Worm (Caenorhabditis elegans): ENCODE measurements around the gene aakg-5.

The aakg-5 gene

DNA sequence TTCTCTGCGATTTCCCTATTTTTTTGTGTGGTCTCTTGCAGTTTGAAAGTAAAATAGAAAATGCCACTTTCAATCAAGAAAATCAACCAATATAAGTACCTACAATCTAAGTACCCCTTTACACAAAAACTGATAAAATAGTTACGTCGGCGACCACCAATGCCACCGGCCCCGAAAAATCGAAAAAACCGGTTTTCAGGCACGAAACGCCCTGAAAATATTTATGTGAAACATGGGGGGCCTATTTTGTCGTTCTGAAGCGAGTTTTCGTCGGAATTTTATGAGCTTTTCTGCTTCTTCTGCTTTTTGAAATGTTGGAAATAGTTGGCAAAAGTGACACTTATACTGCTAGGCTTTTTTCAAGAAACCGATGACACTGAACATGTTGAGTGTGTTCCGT, 13.7 kb upstream of the aakg-5 start:
- no peak for TF ChIP-seq unc-62 (GFP tag; optimal IDR thresholded peaks at IDR 0.05)

DNA sequence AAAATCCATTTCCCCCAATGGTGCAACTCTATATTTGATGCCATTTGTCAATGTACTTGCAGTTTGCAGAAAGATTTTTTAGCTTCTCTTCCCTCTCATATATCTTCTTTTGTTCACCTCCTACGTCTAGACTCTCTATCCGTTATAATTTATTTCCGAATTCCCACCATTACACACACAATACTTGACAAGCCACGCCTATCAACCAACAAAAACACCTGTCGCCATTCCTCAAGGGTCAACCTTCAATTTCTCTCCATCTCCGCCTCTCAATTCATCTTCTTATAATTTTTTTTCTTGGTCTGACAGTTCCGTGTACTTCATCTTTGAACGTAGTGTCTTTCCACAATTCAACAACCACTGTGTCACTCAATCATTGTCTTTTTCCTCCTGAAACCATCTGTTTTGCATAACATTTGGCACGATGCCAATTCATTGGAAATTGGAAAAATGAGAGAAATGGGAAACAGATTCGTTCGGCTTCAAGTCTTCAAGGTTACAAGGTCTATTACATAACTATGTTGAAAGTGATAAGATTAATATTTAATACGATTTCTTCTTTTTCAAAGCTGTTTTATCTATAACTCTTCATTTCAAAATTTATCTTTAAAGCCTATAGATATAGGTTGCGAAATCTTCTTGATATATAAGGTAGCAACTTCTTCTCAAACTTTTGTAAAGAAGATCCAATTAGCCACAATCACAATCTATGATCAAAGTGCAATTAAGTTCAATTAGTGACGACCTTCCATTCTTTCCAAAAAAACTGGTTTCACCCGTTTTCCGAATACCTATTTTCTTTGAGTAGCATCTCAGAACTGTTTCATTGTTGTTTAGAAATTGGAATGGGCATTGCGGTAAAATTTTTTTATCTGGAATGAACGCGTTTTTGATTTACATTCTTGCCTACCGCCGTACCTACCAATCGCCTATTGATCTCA, 12.0 kb upstream of the aakg-5 start:
- no peak for TF ChIP-seq unc-62 (GFP tag; optimal IDR thresholded peaks at IDR 0.05)

DNA sequence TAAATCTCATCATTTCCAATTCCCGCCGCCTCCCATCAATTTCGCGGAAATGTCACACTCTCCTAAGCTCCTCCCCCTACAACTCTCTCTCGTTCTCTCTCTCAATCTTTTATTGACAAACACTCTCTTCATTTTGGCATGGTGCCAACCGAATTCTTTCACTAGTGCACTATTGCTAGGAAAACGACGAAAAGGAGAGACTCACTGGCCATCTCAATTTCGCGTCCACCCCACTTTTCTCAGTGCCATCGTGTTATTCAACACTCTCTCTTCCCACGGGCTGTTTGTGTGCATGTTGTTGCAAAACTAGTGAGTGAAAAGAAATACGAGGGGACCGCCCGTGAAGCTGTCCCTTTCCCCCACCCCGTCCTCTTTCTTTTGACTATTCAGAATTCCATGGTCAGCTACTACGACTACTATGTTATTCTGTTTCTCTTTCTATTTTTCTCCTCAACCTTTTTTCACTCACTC, 10.0 kb upstream of the aakg-5 start:
- no peak for TF ChIP-seq unc-62 (GFP tag; optimal IDR thresholded peaks at IDR 0.05)

DNA sequence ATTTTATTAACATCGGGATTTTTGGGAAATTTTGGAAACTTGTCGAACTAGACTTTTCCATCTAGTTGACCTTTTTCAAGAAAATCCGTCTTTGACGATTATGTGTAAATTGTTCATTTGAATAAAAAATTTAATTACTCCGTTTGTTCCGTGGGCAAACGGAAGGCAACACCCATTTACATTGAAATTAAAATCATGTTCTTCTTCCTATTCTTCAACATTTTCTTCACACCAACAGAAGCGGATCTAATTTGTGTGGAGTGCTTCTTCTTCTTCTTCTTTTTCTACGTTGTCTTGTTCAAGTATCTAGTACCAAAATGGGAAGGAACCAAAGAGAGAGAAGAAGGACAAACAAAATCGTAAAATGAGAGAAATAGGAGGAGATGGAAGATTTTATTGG, 7.5 kb upstream of the aakg-5 start:
- TF ChIP-seq unc-62 (GFP tag; optimal IDR thresholded peaks at IDR 0.05) = no peak

DNA sequence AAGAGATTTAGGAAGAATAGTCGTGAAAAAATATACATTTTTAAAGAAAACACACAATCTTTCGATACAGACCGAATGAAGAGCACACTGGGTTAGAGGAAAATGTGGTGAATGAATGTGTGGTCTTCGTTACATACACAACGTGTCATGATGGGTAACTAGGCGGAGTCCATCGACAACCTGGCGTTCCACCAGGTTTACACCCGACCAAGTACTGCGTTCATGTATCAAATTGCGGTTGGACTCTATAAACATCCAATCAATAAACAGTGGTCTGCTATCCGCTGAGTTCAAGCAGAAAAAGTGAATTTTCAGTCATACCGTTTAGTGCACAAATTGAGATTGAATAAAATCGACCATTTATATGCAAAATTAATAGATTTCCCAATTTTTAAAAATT, 6.8 kb upstream of the aakg-5 start, which contains the start of gene sdz-38:
Gene sdz-38, minus strand, starts transcription at position 101 of the 400 bp plus-strand sequence.
- TF ChIP-seq unc-62 (GFP tag; optimal IDR thresholded peaks at IDR 0.05) = no peak

DNA sequence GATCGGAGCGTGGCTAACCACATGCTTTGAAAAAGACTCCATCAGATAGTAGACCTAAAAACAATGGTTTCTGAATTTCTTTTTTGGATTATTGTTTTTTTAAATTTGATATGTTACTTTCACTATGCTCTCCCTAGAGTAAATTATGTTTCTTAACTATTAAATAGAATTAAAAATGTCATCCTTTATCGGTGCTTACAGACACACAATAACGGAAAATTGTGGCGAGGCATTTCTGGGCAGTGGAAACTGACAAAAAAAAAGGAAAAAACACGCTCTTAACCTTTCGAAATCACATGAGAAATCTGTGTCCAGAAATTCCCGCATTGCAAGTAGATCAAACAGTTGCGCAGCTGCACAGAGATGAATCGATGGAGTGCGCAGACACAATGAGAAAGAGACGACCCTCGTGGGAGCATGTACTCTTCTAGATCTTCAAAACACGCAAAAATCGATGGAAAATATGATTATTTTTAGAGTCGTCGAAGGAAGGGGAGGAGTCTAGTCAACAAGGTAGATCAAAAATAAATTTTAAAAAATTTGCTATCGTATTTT, 5.2 kb upstream of the aakg-5 start, which contains the start of gene ZK892.6:
Gene ZK892.6, minus strand, starts transcription at position 51 of the 555 bp plus-strand sequence.
- no peak for TF ChIP-seq unc-62 (GFP tag; optimal IDR thresholded peaks at IDR 0.05)

DNA sequence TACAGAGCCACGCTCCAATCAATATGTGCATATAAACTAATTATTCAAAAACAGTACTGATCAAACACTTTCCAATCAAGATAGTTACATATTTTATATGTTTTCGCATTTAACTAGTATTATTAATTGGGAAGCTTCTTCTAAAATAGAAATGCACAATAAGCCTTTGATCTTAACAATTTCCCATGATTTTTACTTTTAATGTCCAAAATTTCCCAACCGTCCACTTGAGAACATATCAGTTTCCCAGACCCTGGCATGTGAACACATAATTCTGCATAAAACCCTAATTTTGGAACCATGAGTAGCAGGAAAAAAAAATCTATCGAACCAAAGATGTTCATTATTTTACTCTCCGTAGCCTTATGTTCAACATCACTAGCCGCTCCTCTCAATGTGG, 1.5 kb upstream of the aakg-5 start, which contains the start of gene R53.8:
Gene R53.8, plus strand, starts transcription at position 301 of the 400 bp plus-strand sequence.
- TF ChIP-seq unc-62 (GFP tag; optimal IDR thresholded peaks at IDR 0.05) = no peak

DNA sequence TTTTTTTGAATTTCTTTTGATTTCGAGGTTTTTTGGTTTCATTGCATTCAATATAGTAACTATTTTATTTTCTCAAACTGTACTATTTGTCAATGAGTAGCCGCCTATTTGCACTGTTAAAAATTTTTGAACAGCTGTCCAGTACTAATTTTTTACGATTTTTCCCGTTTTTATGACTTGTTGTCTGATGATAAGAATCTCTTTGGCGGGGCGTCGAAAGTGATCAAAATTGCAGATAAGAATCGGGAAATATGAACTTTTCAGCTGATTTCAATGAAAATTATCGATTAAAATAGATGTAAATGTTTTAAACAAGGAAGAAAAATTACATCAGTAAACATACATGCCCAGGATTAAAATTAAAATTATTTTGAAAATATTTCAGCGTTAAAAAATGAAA, 715 bp downstream of the aakg-5 start:
- no peak for TF ChIP-seq unc-62 (GFP tag; optimal IDR thresholded peaks at IDR 0.05)

DNA sequence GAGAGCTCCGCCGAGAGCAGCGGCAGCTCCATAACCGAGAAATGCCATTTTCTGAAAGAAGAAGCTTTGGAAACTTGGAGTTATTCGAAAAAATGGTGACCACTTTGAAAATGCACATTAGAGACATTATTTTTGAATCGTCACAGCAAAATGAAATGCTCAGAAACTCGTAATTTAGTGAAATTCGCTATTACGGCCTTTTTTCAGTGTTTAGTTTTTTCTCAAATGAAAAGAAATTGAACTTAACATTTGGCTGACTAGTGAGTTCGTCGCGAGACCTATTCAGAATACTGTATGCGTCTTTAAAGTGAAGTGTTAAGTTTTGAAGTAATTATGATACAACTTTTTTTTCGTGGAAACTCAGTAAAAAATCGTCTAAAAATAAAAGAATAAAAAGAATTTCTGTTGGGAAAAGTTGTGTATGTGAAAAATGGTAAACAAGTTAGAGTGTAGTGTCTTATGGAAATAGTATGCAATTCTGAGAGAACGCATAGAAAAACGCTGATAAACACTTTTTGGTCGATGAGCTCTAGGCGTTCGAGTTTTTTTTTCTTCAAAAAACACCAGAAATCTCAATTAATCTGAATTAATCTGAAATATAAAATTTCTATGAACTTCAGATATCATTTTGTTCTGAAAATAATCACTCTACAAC, 4.4 kb downstream of the aakg-5 start, which contains the start of gene R53.5:
Gene R53.5, minus strand, starts transcription at position 51 of the 655 bp plus-strand sequence.
- TF ChIP-seq unc-62 (GFP tag; optimal IDR thresholded peaks at IDR 0.05) = no peak

DNA sequence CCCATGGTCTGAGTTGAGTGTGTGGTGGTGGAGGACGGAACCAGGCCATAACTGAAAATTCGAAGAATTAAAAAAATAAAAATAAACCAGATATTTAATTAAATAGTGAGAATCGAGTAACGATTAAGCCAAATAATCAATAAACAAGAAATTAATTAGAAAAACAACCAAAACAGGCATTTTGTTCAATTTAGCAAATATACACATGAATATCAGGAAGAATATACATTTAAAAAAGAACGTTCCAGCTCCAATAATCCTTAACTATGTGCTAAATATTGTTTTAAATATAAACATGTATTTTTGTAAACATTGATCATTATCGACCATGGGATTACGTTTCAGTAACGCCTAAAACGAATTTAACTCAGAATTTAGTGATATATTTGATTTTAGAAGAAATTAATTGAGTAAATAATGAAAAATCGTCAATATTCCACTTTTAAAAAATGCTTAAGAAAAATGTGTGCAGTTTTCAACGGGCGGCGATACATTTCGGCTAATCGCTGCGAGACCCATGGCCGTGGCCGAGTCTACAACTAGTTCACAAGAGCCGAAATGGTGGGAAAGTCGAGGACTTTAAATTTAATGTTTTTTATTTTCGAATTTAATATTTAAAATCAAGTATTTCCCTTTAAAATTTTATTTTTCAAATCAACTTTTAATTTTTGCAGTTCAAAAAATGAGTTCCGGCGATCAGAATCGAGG, 6.8 kb downstream of the aakg-5 start, which contains the start of the genes R53.4 and psf-1:
Gene R53.4, minus strand, starts transcription at position 51 of the 708 bp plus-strand sequence.
Gene psf-1, plus strand, starts transcription at position 675 of the 708 bp plus-strand sequence.
- no peak for TF ChIP-seq unc-62 (GFP tag; optimal IDR thresholded peaks at IDR 0.05)

DNA sequence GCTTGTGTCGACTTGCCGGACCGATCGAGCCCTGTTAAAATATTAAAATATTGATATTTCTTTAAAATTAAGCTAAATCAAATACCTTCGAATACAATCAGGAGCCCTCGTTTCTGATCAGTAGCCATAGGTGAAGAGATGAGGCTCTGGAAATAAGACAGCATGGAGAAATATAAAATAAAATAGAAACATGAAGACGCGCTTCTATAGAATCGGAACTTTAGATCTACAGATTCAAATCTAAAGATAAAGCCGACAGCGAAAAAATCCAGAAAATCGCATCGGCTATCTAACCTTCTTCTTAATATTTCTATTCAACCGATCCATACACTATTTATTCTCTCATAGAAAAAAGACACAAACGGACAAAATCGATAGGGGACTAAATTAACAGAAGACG, 8.0 kb downstream of the aakg-5 start, which contains the start of gene dtmk-1:
Gene dtmk-1, minus strand, starts transcription at position 146 of the 400 bp plus-strand sequence.
- TF ChIP-seq unc-62 (GFP tag; optimal IDR thresholded peaks at IDR 0.05) = no peak

DNA sequence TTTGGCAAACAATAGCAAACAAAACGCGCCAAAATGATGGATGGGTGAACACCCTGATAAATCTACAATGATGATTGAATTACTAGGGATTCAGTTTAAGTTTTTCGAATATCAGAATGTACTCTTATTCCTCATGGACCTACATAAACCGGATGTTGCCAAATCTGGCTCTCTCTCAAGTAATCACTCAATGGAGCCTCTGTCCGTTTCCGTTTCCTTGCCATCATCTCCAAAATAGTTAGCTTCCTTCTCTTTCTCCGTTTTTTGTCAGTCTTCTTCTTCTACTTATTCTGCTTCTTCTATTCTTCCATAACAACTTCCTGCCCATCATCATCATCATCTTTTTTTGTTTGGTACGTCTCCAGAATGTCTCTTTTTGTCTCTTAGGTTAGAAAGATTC, 9.6 kb downstream of the aakg-5 start:
- no peak for TF ChIP-seq unc-62 (GFP tag; optimal IDR thresholded peaks at IDR 0.05)

DNA sequence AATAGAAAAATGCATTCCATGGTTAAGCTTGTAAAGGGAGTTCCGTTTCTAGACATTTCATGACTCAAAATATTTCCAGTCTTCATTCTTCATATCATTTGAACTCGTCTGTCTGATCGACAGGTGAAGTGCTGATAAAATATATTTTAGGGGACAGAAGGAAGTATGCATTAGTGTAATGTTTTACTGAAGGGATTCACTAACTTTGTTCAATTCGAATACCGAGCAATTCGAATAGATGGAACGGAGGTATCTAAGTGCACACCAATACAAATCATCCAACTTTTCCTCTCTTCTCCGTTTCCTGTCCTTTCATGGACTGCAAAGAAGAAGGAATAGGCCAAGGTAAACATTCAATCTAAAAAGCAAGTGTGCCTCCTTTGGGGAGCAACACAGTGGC, 11.1 kb downstream of the aakg-5 start:
- no peak for TF ChIP-seq unc-62 (GFP tag; optimal IDR thresholded peaks at IDR 0.05)

DNA sequence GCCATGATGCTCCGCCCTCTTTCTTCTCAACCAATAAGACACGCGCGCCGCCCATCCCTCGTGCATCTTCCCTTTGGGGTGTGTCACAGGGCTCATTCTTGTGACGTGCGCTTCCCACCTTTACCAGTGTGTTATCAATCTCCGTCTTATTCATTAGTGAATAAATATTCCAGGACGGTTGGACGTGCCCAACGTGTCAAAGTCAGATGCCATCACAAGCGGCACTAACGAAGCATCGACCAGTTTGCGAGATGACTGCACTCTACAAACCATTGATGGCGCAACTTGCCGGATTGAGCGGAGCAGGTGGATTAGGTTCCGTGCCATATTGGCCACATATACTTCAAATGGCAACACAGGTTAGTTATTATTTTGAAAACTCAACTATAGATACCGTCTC, 14.8 kb downstream of the aakg-5 start:
- no peak for TF ChIP-seq unc-62 (GFP tag; optimal IDR thresholded peaks at IDR 0.05)

DNA sequence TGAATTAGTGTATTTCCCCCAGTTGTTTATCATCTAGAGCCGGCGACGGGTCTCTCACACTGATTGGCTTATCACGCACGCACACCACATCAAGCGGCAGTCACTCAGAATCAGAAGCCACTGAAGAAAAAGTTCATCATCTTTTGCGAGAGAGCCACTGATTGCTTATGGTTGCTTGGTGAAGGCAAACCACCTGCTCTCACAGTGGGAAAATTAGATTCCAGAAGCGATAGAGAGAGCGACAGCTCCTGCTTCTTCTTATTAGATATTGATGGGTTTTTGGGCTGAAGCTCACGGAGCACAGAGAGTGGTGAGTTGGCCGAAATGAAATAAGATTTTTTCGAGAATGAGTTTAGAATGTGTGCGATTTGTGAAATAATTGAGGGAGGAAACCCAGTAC, 18.8 kb downstream of the aakg-5 start:
- no peak for TF ChIP-seq unc-62 (GFP tag; optimal IDR thresholded peaks at IDR 0.05)

All from whole organism, dauer.